Worm (Caenorhabditis elegans) whole organism, L4 larva: Measurements from ENCODE around the gene pes-23.

ENCODE experiments used
- lin-15B ChIP-seq: fragments of 150-350 bp; sonication (generic microtip); optimal IDR thresholded peaks from 3 replicates; lab custom pipeline; 2014; ENCODE audit warnings: missing biosample characterization, missing genetic modification characterization
- unc-62 ChIP-seq, 3 experiments: fragments of 150-350 bp in 1 of 3; sonication (generic microtip); optimal IDR thresholded peaks in 2 of 3; peaks in 1 of 3; 1 replicate in 1 of 3; 2 replicates in 2 of 3; lab custom pipeline; 2014 to 2017; ENCODE audit warnings: missing biosample characterization in 3 of 3, missing genetic modification characterization in 3 of 3, missing genetic modification reagents in 3 of 3, missing genotype in 1 of 3

ce11 chrX:6920132-6920531, 19.0 kb downstream of the pes-23 start:
- TF ChIP-seq unc-62 (GFP tag; optimal IDR thresholded peaks at IDR 0.05 in 1 of 2; lab: Kevin White, UChicago) (peak in 1 of 2 experiments; percentile 66), unc-62 (tag; optimal IDR thresholded peaks at IDR 0.05; lab: Kevin White, UChicago) (no peak), lin-15B (no peak)
